Fruit fly (Drosophila melanogaster): ENCODE measurements around the gene tbc.

dm6 chrX:20419313-20419712, 29.8 kb upstream of the tbc start, which contains the start of gene Obp19d:
- TF ChIP-seq fru (GFP tag; optimal IDR thresholded peaks at IDR 0.05) (no peak), Dfd (GFP tag; optimal IDR thresholded peaks at IDR 0.05) (no peak), brk (GFP tag; optimal IDR thresholded peaks at IDR 0.05) (no peak), Mio (GFP tag; optimal IDR thresholded peaks at IDR 0.05) (no peak), Hr78 (GFP tag; optimal IDR thresholded peaks at IDR 0.05) (no peak), h (GFP tag; optimal IDR thresholded peaks at IDR 0.05) (no peak), Dif (GFP tag; optimal IDR thresholded peaks at IDR 0.05; ENCODE audit: partially characterized antibody) (no peak), br (GFP tag; optimal IDR thresholded peaks at IDR 0.05) (no peak), Abd-B (GFP tag; optimal IDR thresholded peaks at IDR 0.05) (no peak), tai (GFP tag; optimal IDR thresholded peaks at IDR 0.05) (no peak), Myc (optimal IDR thresholded peaks at IDR 0.05) (no peak), sage (GFP tag; optimal IDR thresholded peaks at IDR 0.05) (no peak)

Measured in whole organism, wandering third instar larva.